Fruit fly (Drosophila melanogaster) whole organism, embryonic: ENCODE results near the gene CG15142.

Experiments
- Abd-B ChIP-seq: fragments of 200-800 bp; sonication (Bioruptor generic); optimal IDR thresholded peaks from 2 replicates; lab custom pipeline; 2018; ENCODE audit warnings: missing biosample characterization, mild to moderate bottlenecking, missing genetic modification characterization, moderate library complexity
- Adf1 ChIP-seq: fragments of 200-800 bp; sonication (Bioruptor generic); IDR thresholded peaks from 2 replicates; pipeline ENCODE4 v1.3.6; 2022; ENCODE audit warnings: missing biosample characterization, missing genetic modification characterization
- Aef1 ChIP-seq: fragments of 200-800 bp; sonication (Bioruptor generic); IDR thresholded peaks from 3 replicates; pipeline ENCODE4 v1.3.6; 2022; ENCODE audit warnings: missing biosample characterization, missing genetic modification characterization
- Atf-2 ChIP-seq: fragments of 200-800 bp; sonication (Bioruptor generic); optimal IDR thresholded peaks from 2 replicates; lab custom pipeline; 2016; ENCODE audit warnings: missing biosample characterization, missing genetic modification characterization
- CG1024 ChIP-seq: fragments of 200-800 bp; sonication (Bioruptor generic); IDR thresholded peaks from 2 replicates; pipeline ENCODE4 v1.3.6; 2022; ENCODE audit warnings: missing biosample characterization, missing genetic modification characterization
- CG10979 ChIP-seq: fragments of 200-800 bp; sonication (Bioruptor generic); optimal IDR thresholded peaks from 2 replicates; lab custom pipeline; 2018; ENCODE audit warnings: missing biosample characterization, mild to moderate bottlenecking, missing genetic modification characterization, moderate library complexity
- CG11560 ChIP-seq: fragments of 200-800 bp; sonication (Bioruptor generic); IDR thresholded peaks from 3 replicates; pipeline ENCODE4 v1.3.6; 2022; ENCODE audit warnings: missing biosample characterization, missing genetic modification characterization
- CG11696 ChIP-seq: fragments of 200-800 bp; sonication (Bioruptor generic); IDR thresholded peaks from 2 replicates; pipeline ENCODE4 v1.3.6; 2022; ENCODE audit warnings: missing biosample characterization, missing genetic modification characterization
- CG12155 ChIP-seq: fragments of 200-800 bp; sonication (Bioruptor generic); optimal IDR thresholded peaks from 3 replicates; lab custom pipeline; 2016; ENCODE audit warnings: missing biosample characterization, missing genetic modification characterization
- CG13894 ChIP-seq: fragments of 200-800 bp; sonication (Bioruptor generic); optimal IDR thresholded peaks from 3 replicates; lab custom pipeline; 2018; ENCODE audit warnings: missing biosample characterization, mild to moderate bottlenecking, missing genetic modification characterization, moderate library complexity
- CG14441 ChIP-seq: fragments of 200-800 bp; sonication (Bioruptor generic); IDR thresholded peaks from 2 replicates; pipeline ENCODE4 v1.3.6; 2022; ENCODE audit warnings: missing biosample characterization, missing genetic modification characterization
- CG15073 ChIP-seq: fragments of 200-800 bp; sonication (Bioruptor generic); optimal IDR thresholded peaks from 2 replicates; lab custom pipeline; 2016; ENCODE audit warnings: missing biosample characterization, missing genetic modification characterization
- CG18599 ChIP-seq: fragments of 200-800 bp; sonication (Bioruptor generic); optimal IDR thresholded peaks from 3 replicates; lab custom pipeline; 2017; ENCODE audit warnings: missing biosample characterization, missing genetic modification characterization, mild to moderate bottlenecking, moderate library complexity, missing genetic modification reagents
- CG2712 ChIP-seq: fragments of 200-800 bp; optimal IDR thresholded peaks from 3 replicates; lab custom pipeline; 2019; ENCODE audit warnings: missing biosample characterization, mild to moderate bottlenecking, missing genetic modification characterization, moderate library complexity
- CG31388 ChIP-seq: fragments of 200-800 bp; sonication (Bioruptor generic); optimal IDR thresholded peaks from 2 replicates; lab custom pipeline; 2016; ENCODE audit warnings: missing biosample characterization, missing genetic modification characterization
- CG32532 ChIP-seq: fragments of 200-800 bp; sonication (Bioruptor generic); IDR thresholded peaks from 2 replicates; pipeline ENCODE4 v1.3.6; 2022; ENCODE audit warnings: missing biosample characterization, missing genetic modification characterization
- CG32767 ChIP-seq: fragments of 200-800 bp; sonication (Bioruptor generic); IDR thresholded peaks from 2 replicates; pipeline ENCODE4 v1.3.6; 2022; ENCODE audit warnings: missing biosample characterization, missing genetic modification characterization
- CG33557 ChIP-seq: fragments of 200-800 bp; sonication (Bioruptor generic); optimal IDR thresholded peaks from 2 replicates; lab custom pipeline; 2019; ENCODE audit warnings: missing biosample characterization, mild to moderate bottlenecking, missing genetic modification characterization, moderate library complexity
- CG6683 ChIP-seq: fragments of 200-800 bp; sonication (Bioruptor generic); optimal IDR thresholded peaks from 2 replicates; lab custom pipeline; 2017; ENCODE audit warnings: missing biosample characterization, mild to moderate bottlenecking, missing genetic modification characterization, missing genetic modification reagents
- CG7786 ChIP-seq: fragments of 200-800 bp; sonication (Bioruptor generic); optimal IDR thresholded peaks from 2 replicates; lab custom pipeline; 2016; ENCODE audit warnings: missing biosample characterization, missing genetic modification characterization
- CrebB ChIP-seq: fragments of 200-800 bp; sonication (Bioruptor generic); optimal IDR thresholded peaks from 3 replicates; lab custom pipeline; 2018; ENCODE audit warnings: missing biosample characterization, mild to moderate bottlenecking, missing genetic modification characterization
- Dll ChIP-seq: fragments of 200-800 bp; sonication (Bioruptor generic); IDR thresholded peaks from 4 replicates; pipeline ENCODE4 v1.3.6; 2022; ENCODE audit warnings: missing biosample characterization, missing genetic modification characterization; ENCODE audit not compliant: partially characterized antibody
- Dp ChIP-seq: fragments of 200-800 bp; sonication (Bioruptor generic); optimal IDR thresholded peaks from 2 replicates; lab custom pipeline; 2018; ENCODE audit warnings: missing biosample characterization, mild to moderate bottlenecking, missing genetic modification characterization, moderate library complexity
- Eip74EF ChIP-seq, 2 experiments: fragments of 200-800 bp in 1 of 2; fragments of >200 bp in 1 of 2; sonication (Bioruptor generic) in 1 of 2; optimal IDR thresholded peaks; 2 replicates each; lab custom pipeline; 2017 to 2019; ENCODE audit warnings: missing biosample characterization in 2 of 2, missing genetic modification characterization in 2 of 2, mild to moderate bottlenecking in 1 of 2, moderate library complexity in 1 of 2
- Ets65A ChIP-seq: fragments of 200-800 bp; sonication (Bioruptor generic); peaks from one replicate; lab custom pipeline; 2016; ENCODE audit warnings: missing biosample characterization, missing genetic modification characterization
- Fer3 ChIP-seq: fragments of 200-800 bp; sonication (Bioruptor generic); optimal IDR thresholded peaks from 2 replicates; lab custom pipeline; 2018; ENCODE audit warnings: missing biosample characterization, mild to moderate bottlenecking, missing genetic modification characterization, moderate library complexity
- Hand ChIP-seq: fragments of 200-800 bp; sonication (Bioruptor generic); optimal IDR thresholded peaks from 2 replicates; lab custom pipeline; 2017; ENCODE audit warnings: mild to moderate bottlenecking, missing biosample characterization, missing genetic modification reagents, missing genetic modification characterization
- HmgZ ChIP-seq: fragments of 200-800 bp; sonication (Bioruptor generic); optimal IDR thresholded peaks from 2 replicates; lab custom pipeline; 2018; ENCODE audit warnings: missing biosample characterization, mild to moderate bottlenecking, missing genetic modification characterization
- Hr3 ChIP-seq: fragments of 200-800 bp; sonication (Bioruptor generic); optimal IDR thresholded peaks from 3 replicates; lab custom pipeline; 2016; ENCODE audit warnings: missing biosample characterization, missing genetic modification characterization
- Hr39 ChIP-seq: fragments of >200 bp; optimal IDR thresholded peaks from 2 replicates; lab custom pipeline; 2017
- Hr78 ChIP-seq, 2 experiments: fragments of 200-800 bp in 1 of 2; fragments of >200 bp in 1 of 2; sonication (Bioruptor generic) in 1 of 2; optimal IDR thresholded peaks; 2 replicates each; lab custom pipeline; 2017 to 2019; ENCODE audit warnings: missing biosample characterization in 2 of 2, missing genetic modification characterization in 2 of 2, mild to moderate bottlenecking in 1 of 2, moderate library complexity in 1 of 2
- MESR4 ChIP-seq: fragments of 200-800 bp; sonication (Bioruptor generic); optimal IDR thresholded peaks from 2 replicates; lab custom pipeline; 2018; ENCODE audit warnings: missing biosample characterization, mild to moderate bottlenecking, missing genetic modification characterization, moderate library complexity
- NC2β ChIP-seq: fragments of 200-800 bp; sonication (Bioruptor generic); optimal IDR thresholded peaks from 2 replicates; lab custom pipeline; 2016; ENCODE audit warnings: missing biosample characterization, missing genetic modification characterization
- Oaz ChIP-seq: fragments of 200-800 bp; sonication (Bioruptor generic); IDR thresholded peaks from 2 replicates; pipeline ENCODE4 v1.3.6; 2022; ENCODE audit warnings: missing biosample characterization, missing genetic modification characterization
- al ChIP-seq: fragments of 200-800 bp; sonication (Bioruptor generic); IDR thresholded peaks from 2 replicates; pipeline ENCODE4 v1.3.6; 2022; ENCODE audit warnings: missing biosample characterization, missing genetic modification characterization
- bab2 ChIP-seq: fragments of 200-800 bp; sonication (Bioruptor generic); optimal IDR thresholded peaks from 2 replicates; lab custom pipeline; 2016; ENCODE audit warnings: missing biosample characterization, missing genetic modification characterization
- dimm ChIP-seq: fragments of 200-800 bp; sonication (Bioruptor generic); IDR thresholded peaks from 2 replicates; pipeline ENCODE4 v1.3.6; 2022; ENCODE audit warnings: missing biosample characterization, missing genetic modification characterization
- dm ChIP-seq: fragments of 200-800 bp; sonication (Bioruptor generic); optimal IDR thresholded peaks from 3 replicates; lab custom pipeline; 2016; ENCODE audit warnings: missing biosample characterization, missing genetic modification characterization
- emc ChIP-seq: fragments of 200-800 bp; sonication (Bioruptor generic); optimal IDR thresholded peaks from 2 replicates; lab custom pipeline; 2016; ENCODE audit warnings: missing biosample characterization, missing genetic modification characterization
- eyg ChIP-seq: fragments of 200-800 bp; sonication (Bioruptor generic); optimal IDR thresholded peaks from 3 replicates; lab custom pipeline; 2016; ENCODE audit warnings: missing biosample characterization, missing genetic modification characterization
- fu2 ChIP-seq: fragments of 200-800 bp; sonication (Bioruptor generic); optimal IDR thresholded peaks from 2 replicates; lab custom pipeline; 2016; ENCODE audit warnings: missing biosample characterization, missing genetic modification characterization
- lov ChIP-seq, 2 experiments: fragments of 200-800 bp in 1 of 2; fragments of >200 bp in 1 of 2; sonication (Bioruptor generic) in 1 of 2; IDR thresholded peaks in 1 of 2; optimal IDR thresholded peaks in 1 of 2; 2 replicates in 1 of 2; 3 replicates in 1 of 2; pipeline versions ENCODE4 v1.3.6 to Lab custom; 2017 to 2022; ENCODE audit warnings: missing biosample characterization in 1 of 2, missing genetic modification characterization in 1 of 2
- mam ChIP-seq: fragments of 200-800 bp; sonication (Bioruptor generic); optimal IDR thresholded peaks from 3 replicates; lab custom pipeline; 2016; ENCODE audit warnings: missing biosample characterization, missing genetic modification characterization
- nerfin-2 ChIP-seq: fragments of 200-800 bp; sonication (Bioruptor generic); IDR thresholded peaks from 2 replicates; pipeline ENCODE4 v1.3.6; 2022; ENCODE audit warnings: missing biosample characterization, missing genetic modification characterization; ENCODE audit not compliant: partially characterized antibody
- pum ChIP-seq: fragments of 200-800 bp; sonication (Bioruptor generic); optimal IDR thresholded peaks from 2 replicates; lab custom pipeline; 2016; ENCODE audit warnings: missing biosample characterization, missing genetic modification characterization
- run ChIP-seq: fragments of 200-800 bp; sonication (Bioruptor generic); optimal IDR thresholded peaks from 3 replicates; lab custom pipeline; 2018; ENCODE audit warnings: missing biosample characterization, mild to moderate bottlenecking, missing genetic modification characterization
- tin ChIP-seq: fragments of 200-800 bp; sonication (Bioruptor generic); optimal IDR thresholded peaks from 3 replicates; lab custom pipeline; 2016; ENCODE audit warnings: missing biosample characterization, missing genetic modification characterization
- unpg ChIP-seq: fragments of 200-800 bp; sonication (Bioruptor generic); optimal IDR thresholded peaks from 3 replicates; lab custom pipeline; 2018; ENCODE audit warnings: missing biosample characterization, mild to moderate bottlenecking, missing genetic modification characterization, moderate library complexity
- zfh2 ChIP-seq: fragments of 200-800 bp; sonication (Bioruptor generic); optimal IDR thresholded peaks from 2 replicates; lab custom pipeline; 2016; ENCODE audit warnings: missing biosample characterization, missing genetic modification characterization

The CG15142 gene

dm6 chr2L:17514090-17514715, 15.6 kb upstream of the CG15142 start (continued):
- TF ChIP-seq HmgZ (tag; lab: Kevin White, UChicago): peak; percentile 79
- peak; percentile 85 for TF ChIP-seq CG13894 (tag; lab: Kevin White, UChicago)
- peak; percentile 60 for TF ChIP-seq Atf-2
- TF ChIP-seq Ets65A (GFP tag; lab: Kevin White, UChicago): peak; percentile 93
- TF ChIP-seq CG32532 (GFP tag; lab: Robert Waterston, UW): peak; percentile 79
- peak; percentile 75 for TF ChIP-seq CG14441
- peak; percentile 67 for TF ChIP-seq mam (GFP tag; lab: Kevin White, UChicago)
- TF ChIP-seq tin: peak; percentile 83
- TF ChIP-seq CG10979: peak; percentile 95
- no peak for TF ChIP-seq nerfin-2 (GFP tag; lab: Robert Waterston, UW)
- TF ChIP-seq CG18599 (GFP tag; lab: Kevin White, UChicago): peak; percentile 96
- peak; percentile 70 for TF ChIP-seq dimm (GFP tag; lab: Robert Waterston, UW)
- peak; percentile 91 for TF ChIP-seq unpg
- TF ChIP-seq pum (GFP tag; lab: Kevin White, UChicago): peak; percentile 79
- TF ChIP-seq CG11696 (GFP tag; lab: Robert Waterston, UW): peak; percentile 64; the same call in 1 of the 2 replicates
- TF ChIP-seq Dp: no peak
- peak in 1 of 2 experiments; percentile 78 for TF ChIP-seq Eip74EF (GFP tag; optimal IDR thresholded peaks at IDR 0.05; lab: Kevin White, UChicago)
- TF ChIP-seq Fer3 (tag; lab: Kevin White, UChicago): peak; percentile 87
- no peak for TF ChIP-seq lov (optimal IDR thresholded peaks at IDR 0.05; lab: Kevin White, UChicago)
- TF ChIP-seq lov (GFP tag; IDR thresholded peaks at IDR 0.05; lab: Robert Waterston, UW): peak; percentile 85; the same call in 2 of the 3 replicates
- peak; percentile 82 for TF ChIP-seq Abd-B (GFP tag; lab: Kevin White, UChicago)
- TF ChIP-seq Aef1 (GFP tag; lab: Robert Waterston, UW): peak; percentile 71
- peak; percentile 95 for TF ChIP-seq CG33557
- no peak for TF ChIP-seq Hr39
- TF ChIP-seq CG32767: peak; percentile 85
- peak; percentile 74 for TF ChIP-seq run (tag; lab: Kevin White, UChicago)
- no peak for TF ChIP-seq emc
- TF ChIP-seq CG31388 (GFP tag; lab: Kevin White, UChicago): peak; percentile 54
- peak; percentile 64 for TF ChIP-seq CG7786 (GFP tag; lab: Kevin White, UChicago)
- TF ChIP-seq CrebB (tag; lab: Kevin White, UChicago): peak; percentile 86
- TF ChIP-seq MESR4 (GFP tag; lab: Kevin White, UChicago): peak; percentile 4
- peak; percentile 54 for TF ChIP-seq dm (GFP tag; lab: Kevin White, UChicago)
- no peak for TF ChIP-seq zfh2
- TF ChIP-seq CG11560 (tag; lab: Robert Waterston, UW): peak; percentile 78
- TF ChIP-seq al (GFP tag; lab: Robert Waterston, UW): peak; percentile 47; the same call in 1 of the 2 replicates
- peak; percentile 68 for TF ChIP-seq fu2 (GFP tag; lab: Kevin White, UChicago)
- TF ChIP-seq CG1024 (GFP tag; lab: Robert Waterston, UW): peak; percentile 56
- TF ChIP-seq Hr78 (GFP tag; optimal IDR thresholded peaks at IDR 0.05; lab: Kevin White, UChicago): peak in 1 of 2 experiments; percentile 62
- TF ChIP-seq CG12155 (GFP tag; lab: Kevin White, UChicago): peak; percentile 73
- peak; percentile 83 for TF ChIP-seq Hand (GFP tag; lab: Kevin White, UChicago)
- TF ChIP-seq CG2712 (tag; lab: Kevin White, UChicago): peak; percentile 96
- TF ChIP-seq CG15073: peak; percentile 71
- peak; percentile 85 for TF ChIP-seq CG6683
- peak; percentile 80 for TF ChIP-seq bab2 (GFP tag; lab: Kevin White, UChicago)
- TF ChIP-seq Dll (GFP tag; lab: Robert Waterston, UW): no peak
- TF ChIP-seq Oaz: peak; percentile 54; the same call in 1 of the 2 replicates
- peak; percentile 86 for TF ChIP-seq Hr3 (GFP tag; lab: Kevin White, UChicago)
- TF ChIP-seq NC2β: peak; percentile 86
- peak; percentile 44; the same call in 1 of the 2 replicates for TF ChIP-seq Adf1 (GFP tag; lab: Robert Waterston, UW)
- TF ChIP-seq eyg (GFP tag; lab: Kevin White, UChicago): peak; percentile 20
